Worm (Caenorhabditis elegans): ENCODE data around the gene famp-1.

Gene famp-1

ce11 chrIV:2263564-2263963 lies at the start of gene famp-1:
Gene famp-1 (minus strand): TSS chrIV:2263664.
- TF ChIP-seq F57A8.1 (GFP tag; optimal IDR thresholded peaks at IDR 0.05) (no peak), unc-62 (GFP tag; optimal IDR thresholded peaks at IDR 0.05) (no peak), madf-10 (tag; optimal IDR thresholded peaks at IDR 0.05) (no peak), ztf-18 (tag; optimal IDR thresholded peaks at IDR 0.05) (no peak), lsl-1 (GFP tag; optimal IDR thresholded peaks at IDR 0.05) (no peak), repo-1 (tag; optimal IDR thresholded peaks at IDR 0.05) (no peak), ztf-28 (GFP tag; IDR thresholded peaks at IDR 0.05) (no peak), F39B2.1 (GFP tag; IDR thresholded peaks at IDR 0.05) (no peak), bed-2 (GFP tag; IDR thresholded peaks at IDR 0.05) (no peak), hlh-12 (tag; optimal IDR thresholded peaks at IDR 0.05) (no peak), aptf-2 (GFP tag; conservative IDR thresholded peaks at IDR 0.05) (no peak)

- TF ChIP-seq efl-1 (GFP tag; optimal IDR thresholded peaks at IDR 0.05) (peak; percentile 78), athp-1 (tag; optimal IDR thresholded peaks at IDR 0.05) (no peak), sdz-38 (tag; optimal IDR thresholded peaks at IDR 0.05) (no peak), dox-1 (GFP tag; IDR thresholded peaks at IDR 0.05) (0 out of 2 replicates have a peak, but pooled peaks have one; percentile 38), xnd-1 (tag; optimal IDR thresholded peaks at IDR 0.05) (peak; percentile 48), lin-54 (GFP tag; optimal IDR thresholded peaks at IDR 0.05) (peak; percentile 56), F49E8.2 (tag; optimal IDR thresholded peaks at IDR 0.05; ENCODE audit: insufficient read depth) (peak; percentile 40), bed-1 (GFP tag; IDR thresholded peaks at IDR 0.05) (no peak), B0019.2 (GFP tag; conservative IDR thresholded peaks at IDR 0.05) (no peak), unc-130 (GFP tag; optimal IDR thresholded peaks at IDR 0.05) (no peak), dpl-1 (GFP tag; optimal IDR thresholded peaks at IDR 0.05) (peak; percentile 3), chd-7 (tag; optimal IDR thresholded peaks at IDR 0.05) (no peak), snpc-4 (GFP tag; optimal IDR thresholded peaks at IDR 0.05) (no peak), snpc-4 (tag; optimal IDR thresholded peaks at IDR 0.05) (no peak), mcd-1 (GFP tag; IDR thresholded peaks at IDR 0.05) (peak; percentile 82), madf-8 (GFP tag; conservative IDR thresholded peaks at IDR 0.05) (peak; percentile 42; the same call in 1 of the 2 replicates), aptf-3 (GFP tag; IDR thresholded peaks at IDR 0.05) (no peak), T26A5.8 (tag; optimal IDR thresholded peaks at IDR 0.05) (no peak), ztf-28 (GFP tag; IDR thresholded peaks at IDR 0.05) (no peak), madf-6 (GFP tag; IDR thresholded peaks at IDR 0.05) (peak; percentile 66), nhr-27 (tag; optimal IDR thresholded peaks at IDR 0.05) (no peak), B0261.1 (tag; optimal IDR thresholded peaks at IDR 0.05) (no peak), hsf-1 (GFP tag; IDR thresholded peaks at IDR 0.05) (no peak), aptf-2 (GFP tag; conservative IDR thresholded peaks at IDR 0.05) (no peak), ccch-3 (GFP tag; optimal IDR thresholded peaks at IDR 0.05) (no peak), hlh-12 (tag; optimal IDR thresholded peaks at IDR 0.05) (no peak), hmg-1.2 (GFP tag; IDR thresholded peaks at IDR 0.05) (no peak), F33H1.4 (GFP tag; IDR thresholded peaks at IDR 0.05) (no peak), attf-3 (GFP tag; conservative IDR thresholded peaks at IDR 0.05) (no peak)
Measured at ce11 chrIV:2311554-2311953, 48.1 kb upstream of the famp-1 start.

ce11 chrIV:2308203-2308602 lies 44.7 kb upstream of the famp-1 start:
- TF ChIP-seq lag-1 (GFP tag; IDR thresholded peaks at IDR 0.05) (no peak), madf-10 (tag; optimal IDR thresholded peaks at IDR 0.05) (no peak), him-1 (tag; optimal IDR thresholded peaks at IDR 0.05) (no peak), dox-1 (GFP tag; IDR thresholded peaks at IDR 0.05) (no peak), sea-2 (GFP tag; IDR thresholded peaks at IDR 0.05) (no peak), sptf-2 (GFP tag; optimal IDR thresholded peaks at IDR 0.05) (no peak), nhr-90 (tag; optimal IDR thresholded peaks at IDR 0.05) (no peak), lin-35 (GFP tag; optimal IDR thresholded peaks at IDR 0.05) (no peak), madf-3 (GFP tag; IDR thresholded peaks at IDR 0.05) (0 out of 2 replicates have a peak, but pooled peaks have one; percentile 59), mcd-1 (GFP tag; IDR thresholded peaks at IDR 0.05) (0 out of 2 replicates have a peak, but pooled peaks have one; percentile 21)
